Worm (Caenorhabditis elegans) whole organism, L2 larva: Measurements from ENCODE around the gene aka-1.

Experiments
- R02D3.7 ChIP-seq: fragments of 150-350 bp; optimal IDR thresholded peaks from 2 replicates; lab custom pipeline; 2014; ENCODE audit warnings: missing biosample characterization, missing genetic modification characterization
- ZK546.5 ChIP-seq: sonication (generic microtip); optimal IDR thresholded peaks from 2 replicates; lab custom pipeline; 2017; ENCODE audit warnings: missing biosample characterization, missing genetic modification characterization
- egl-27 ChIP-seq: sonication (generic microtip); optimal IDR thresholded peaks from 3 replicates; lab custom pipeline; 2017; ENCODE audit warnings: missing biosample characterization, missing genetic modification reagents, missing genetic modification characterization
- elt-1 ChIP-seq: fragments of 150-350 bp; optimal IDR thresholded peaks from 2 replicates; lab custom pipeline; 2014; ENCODE audit warnings: missing biosample characterization, missing genetic modification characterization
- lin-39 ChIP-seq: fragments of 150-350 bp; optimal IDR thresholded peaks from 2 replicates; lab custom pipeline; 2014; ENCODE audit warnings: missing biosample characterization, missing genetic modification reagents, missing genetic modification characterization
- lsy-2 ChIP-seq, 2 experiments: fragments of 150-350 bp in 1 of 2; sonication (generic microtip) in 1 of 2; optimal IDR thresholded peaks; 2 replicates each; lab custom pipeline; 2014 to 2017; ENCODE audit warnings: missing biosample characterization in 2 of 2, missing genetic modification characterization in 2 of 2
- mdl-1 ChIP-seq, 2 experiments: fragments of 150-350 bp in 1 of 2; sonication (generic microtip) in 1 of 2; optimal IDR thresholded peaks; 2 replicates each; lab custom pipeline; 2017; ENCODE audit warnings: missing biosample characterization in 2 of 2, missing genetic modification characterization in 2 of 2
- nhr-12 ChIP-seq: fragments of 150-350 bp; optimal IDR thresholded peaks from 2 replicates; lab custom pipeline; 2014; ENCODE audit warnings: missing biosample characterization, missing genetic modification characterization
- nhr-23 ChIP-seq: fragments of 150-350 bp; optimal IDR thresholded peaks from 2 replicates; lab custom pipeline; 2014; ENCODE audit warnings: missing biosample characterization, missing genetic modification reagents, missing genetic modification characterization
- nhr-237 ChIP-seq: fragments of 150-350 bp; optimal IDR thresholded peaks from 2 replicates; lab custom pipeline; 2014; ENCODE audit warnings: missing biosample characterization, missing genetic modification characterization
- nhr-77 ChIP-seq: fragments of 150-350 bp; optimal IDR thresholded peaks from 2 replicates; lab custom pipeline; 2014; ENCODE audit warnings: missing biosample characterization, missing genetic modification characterization
- unc-62 ChIP-seq: fragments of 150-350 bp; optimal IDR thresholded peaks from 2 replicates; lab custom pipeline; 2014; ENCODE audit warnings: missing biosample characterization, missing genetic modification reagents, missing genetic modification characterization
- zag-1 ChIP-seq: fragments of 150-350 bp; optimal IDR thresholded peaks from 2 replicates; lab custom pipeline; 2014; ENCODE audit warnings: missing biosample characterization, missing genetic modification characterization
- ztf-11 ChIP-seq: sonication (generic microtip); optimal IDR thresholded peaks from 2 replicates; lab custom pipeline; 2017; ENCODE audit warnings: missing biosample characterization, missing genetic modification characterization

DNA sequence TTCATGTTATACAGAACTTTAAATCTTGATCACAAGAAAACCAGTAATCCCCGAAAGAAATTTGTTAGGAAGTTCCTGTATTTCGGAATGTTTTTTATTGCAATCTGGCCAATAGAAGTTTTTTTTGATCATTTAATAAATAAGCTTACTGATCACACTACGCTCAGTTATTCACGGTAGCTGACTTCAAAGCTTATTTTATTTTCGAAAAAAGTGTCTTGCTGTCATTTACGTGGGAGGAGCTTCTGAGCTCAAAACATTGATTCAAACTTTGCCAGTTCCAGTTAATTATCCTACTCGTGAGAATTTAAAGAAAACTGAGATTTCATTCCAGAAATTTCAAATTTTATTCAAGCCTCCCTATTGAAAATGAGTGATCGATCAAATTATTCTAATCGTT is 46.0 kb downstream of the aka-1 start, which contains the start of gene srd-54:
- TF ChIP-seq R02D3.7 (tag; lab: Kevin White, UChicago) (no peak), nhr-77 (tag; lab: Kevin White, UChicago) (no peak), egl-27 (no peak), elt-1 (tag; lab: Kevin White, UChicago) (no peak), ZK546.5 (no peak), lin-39 (tag; lab: Kevin White, UChicago) (no peak), unc-62 (GFP tag; lab: Kevin White, UChicago) (no peak), nhr-23 (tag; lab: Kevin White, UChicago) (no peak), mdl-1 (tag; optimal IDR thresholded peaks at IDR 0.05; lab: Kevin White, UChicago) (no peak), lsy-2 (tag; optimal IDR thresholded peaks at IDR 0.05; lab: Kevin White, UChicago) (no peak), zag-1 (tag; lab: Kevin White, UChicago) (no peak), nhr-237 (no peak), ztf-11 (tag; lab: Kevin White, UChicago) (no peak), nhr-12 (tag; lab: Kevin White, UChicago) (no peak)
